Worm (Caenorhabditis elegans): ENCODE results near the gene smoc-1.

smoc-1 gene

ce11 chrV:11803518-11803994, 46.1 kb downstream of the smoc-1 start:
- TF ChIP-seq mdl-1 (tag; optimal IDR thresholded peaks at IDR 0.05) (no peak), skn-1 (tag; optimal IDR thresholded peaks at IDR 0.05) (no peak), ztf-11 (tag; optimal IDR thresholded peaks at IDR 0.05) (no peak), nhr-43 (tag; optimal IDR thresholded peaks at IDR 0.05; ENCODE audit: poor library complexity, severe bottlenecking) (peak; percentile 40), nhr-25 (tag; optimal IDR thresholded peaks at IDR 0.05) (peak; percentile 10), elt-3 (tag; optimal IDR thresholded peaks at IDR 0.05) (peak in 1 of 3 experiments; percentile 17)
